Worm (Caenorhabditis elegans) whole organism, young adult: ENCODE results near the gene clec-28.

Source experiments
- D2030.7 ChIP-seq: fragments of 200-800 bp; sonication (Bioruptor generic); IDR thresholded peaks from 2 replicates; pipeline ENCODE4 v1.3.6; 2022; ENCODE audit warnings: missing genetic modification reagents, missing genetic modification characterization, missing compliant biosample characterization
- F23B12.7 ChIP-seq: sonication (generic microtip); optimal IDR thresholded peaks from 2 replicates; lab custom pipeline; 2017; ENCODE audit warnings: missing genetic modification characterization, mild to moderate bottlenecking, missing compliant biosample characterization, antibody characterized with exemption, moderate library complexity; ENCODE audit not compliant: insufficient read depth
- K11D2.4 ChIP-seq: fragments of 200-800 bp; sonication (Bioruptor generic); IDR thresholded peaks from 2 replicates; pipeline ENCODE4 v1.3.6; 2022; ENCODE audit warnings: missing genetic modification reagents, missing genetic modification characterization, missing compliant biosample characterization
- ama-1 ChIP-seq, 3 experiments: fragments of 150-350 bp in 1 of 3; sonication (generic microtip) in 2 of 3; optimal IDR thresholded peaks; 2 replicates each; lab custom pipeline; 2014 to 2018; ENCODE audit warnings: missing biosample characterization in 2 of 3, missing genetic modification characterization in 2 of 3, missing genetic modification reagents in 2 of 3
- attf-5 ChIP-seq: fragments of 200-800 bp; sonication (Bioruptor generic); optimal IDR thresholded peaks from 2 replicates; lab custom pipeline; 2018; ENCODE audit warnings: mild to moderate bottlenecking, missing genetic modification characterization, missing compliant biosample characterization
- ceh-91 ChIP-seq: fragments of 200-800 bp; sonication (Bioruptor generic); IDR thresholded peaks from 2 replicates; pipeline ENCODE4 v1.3.6; 2022; ENCODE audit warnings: missing genetic modification reagents, missing genetic modification characterization, missing compliant biosample characterization
- dpff-1 ChIP-seq: sonication (generic microtip); optimal IDR thresholded peaks from 2 replicates; lab custom pipeline; 2017; ENCODE audit warnings: mild to moderate bottlenecking, missing genetic modification characterization, missing compliant biosample characterization
- mes-4 ChIP-seq: sonication (generic microtip); optimal IDR thresholded peaks from 2 replicates; lab custom pipeline; 2016; ENCODE audit warnings: missing genotype, missing genetic modification characterization, missing compliant biosample characterization
- sptf-2 ChIP-seq: fragments of 200-800 bp; sonication (Bioruptor generic); optimal IDR thresholded peaks from 2 replicates; lab custom pipeline; 2018; ENCODE audit warnings: mild to moderate bottlenecking, missing genetic modification characterization, missing compliant biosample characterization
- ztf-3 ChIP-seq: fragments of 200-800 bp; sonication (Bioruptor generic); optimal IDR thresholded peaks from 2 replicates; lab custom pipeline; 2018; ENCODE audit warnings: mild to moderate bottlenecking, missing genetic modification characterization, missing compliant biosample characterization

- TF ChIP-seq F23B12.7 (tag; lab: Kevin White, UChicago): no peak
- no peak for TF ChIP-seq dpff-1 (tag; lab: Kevin White, UChicago)
- no peak for TF ChIP-seq ama-1 (optimal IDR thresholded peaks at IDR 0.05; lab: Kevin White, UChicago)
- TF ChIP-seq ama-1 (GFP tag; optimal IDR thresholded peaks at IDR 0.05; lab: Kevin White, UChicago): no peak
- TF ChIP-seq sptf-2 (GFP tag; lab: Kevin White, UChicago): no peak
- TF ChIP-seq D2030.7 (GFP tag; lab: Robert Waterston, UW): no peak
- TF ChIP-seq attf-5 (GFP tag; lab: Kevin White, UChicago): no peak
- TF ChIP-seq ceh-91: no peak
- TF ChIP-seq K11D2.4: no peak
- TF ChIP-seq ztf-3 (GFP tag; lab: Kevin White, UChicago): no peak
- TF ChIP-seq mes-4 (tag; lab: Kevin White, UChicago): no peak
Observed at ce11 chrV:16821270-16821737, 44.2 kb upstream of the clec-28 start, which contains the start of gene T20B3.14.
